Worm (Caenorhabditis elegans) whole organism, mixed stage, embryonic: Measurements from ENCODE around the gene jbts-14.

Experiments used
- M03D4.4 ChIP-seq: sonication (generic microtip); optimal IDR thresholded peaks from 2 replicates; lab custom pipeline; 2017; ENCODE audit warnings: mild to moderate bottlenecking, missing genetic modification characterization, missing compliant biosample characterization
- bed-3 ChIP-seq: fragments of 200-800 bp; sonication (Bioruptor generic); optimal IDR thresholded peaks from 3 replicates; lab custom pipeline; 2018; ENCODE audit warnings: mild to moderate bottlenecking, missing genetic modification characterization, moderate library complexity, missing compliant biosample characterization
- blmp-1 ChIP-seq: fragments of 150-350 bp; optimal IDR thresholded peaks from 2 replicates; lab custom pipeline; 2014; ENCODE audit warnings: missing biosample characterization, missing genetic modification characterization
- ceh-39 ChIP-seq: fragments of 150-350 bp; optimal IDR thresholded peaks from 2 replicates; lab custom pipeline; 2014; ENCODE audit warnings: missing biosample characterization, missing genetic modification characterization
- ceh-43 ChIP-seq: fragments of 200-800 bp; sonication (Bioruptor generic); optimal IDR thresholded peaks from 2 replicates; lab custom pipeline; 2018; ENCODE audit warnings: mild to moderate bottlenecking, missing genetic modification characterization, moderate library complexity, missing compliant biosample characterization
- ceh-83 ChIP-seq: fragments of 200-800 bp; sonication (Bioruptor generic); optimal IDR thresholded peaks from 2 replicates; lab custom pipeline; 2018; ENCODE audit warnings: mild to moderate bottlenecking, missing genetic modification characterization, missing compliant biosample characterization
- ces-1 ChIP-seq: fragments of 150-350 bp; optimal IDR thresholded peaks from 2 replicates; lab custom pipeline; 2014; ENCODE audit warnings: missing biosample characterization, missing genetic modification reagents, missing genetic modification characterization
- cnd-1 ChIP-seq: fragments of 200-800 bp; sonication (Bioruptor generic); optimal IDR thresholded peaks from 2 replicates; lab custom pipeline; 2018; ENCODE audit warnings: mild to moderate bottlenecking, missing genetic modification characterization, missing compliant biosample characterization
- drap-1 ChIP-seq: fragments of 200-800 bp; sonication (Bioruptor generic); optimal IDR thresholded peaks from 3 replicates; lab custom pipeline; 2018; ENCODE audit warnings: mild to moderate bottlenecking, missing genetic modification characterization, missing compliant biosample characterization
- elt-1 ChIP-seq: sonication (generic microtip); optimal IDR thresholded peaks from 2 replicates; lab custom pipeline; 2017; ENCODE audit warnings: missing genetic modification characterization, mild to moderate bottlenecking, missing compliant biosample characterization, antibody characterized with exemption, moderate library complexity, borderline replicate concordance; ENCODE audit not compliant: insufficient read depth
- elt-3 ChIP-seq: fragments of 150-350 bp; optimal IDR thresholded peaks from 2 replicates; lab custom pipeline; 2014; ENCODE audit warnings: missing biosample characterization, missing genetic modification characterization
- flh-1 ChIP-seq: fragments of 200-800 bp; sonication (Bioruptor generic); optimal IDR thresholded peaks from 2 replicates; lab custom pipeline; 2018; ENCODE audit warnings: mild to moderate bottlenecking, missing genetic modification characterization, moderate library complexity, missing compliant biosample characterization
- ham-2 ChIP-seq: fragments of 200-800 bp; sonication (Bioruptor generic); optimal IDR thresholded peaks from 2 replicates; lab custom pipeline; 2018; ENCODE audit warnings: mild to moderate bottlenecking, missing genetic modification characterization, missing compliant biosample characterization
- hlh-1 ChIP-seq: fragments of 150-350 bp; optimal IDR thresholded peaks from 2 replicates; lab custom pipeline; 2014; ENCODE audit warnings: missing biosample characterization, missing genetic modification reagents, missing genetic modification characterization
- lin-13 ChIP-seq: fragments of 150-350 bp; optimal IDR thresholded peaks from 2 replicates; lab custom pipeline; 2014; ENCODE audit warnings: missing biosample characterization, missing genetic modification characterization
- lin-32 ChIP-seq: fragments of 200-800 bp; sonication (Bioruptor generic); optimal IDR thresholded peaks from 2 replicates; lab custom pipeline; 2018; ENCODE audit warnings: mild to moderate bottlenecking, missing genetic modification characterization, missing compliant biosample characterization
- lsy-2 ChIP-seq: fragments of 150-350 bp; optimal IDR thresholded peaks from 2 replicates; lab custom pipeline; 2014; ENCODE audit warnings: missing biosample characterization, missing genetic modification characterization
- mls-2 ChIP-seq: sonication (generic microtip); optimal IDR thresholded peaks from 2 replicates; lab custom pipeline; 2016; ENCODE audit warnings: mild to moderate bottlenecking, missing genetic modification characterization, moderate library complexity, missing compliant biosample characterization
- nhr-12 ChIP-seq: fragments of 150-350 bp; optimal IDR thresholded peaks from 2 replicates; lab custom pipeline; 2014; ENCODE audit warnings: missing biosample characterization, missing genetic modification characterization
- nhr-237 ChIP-seq: fragments of 150-350 bp; optimal IDR thresholded peaks from 2 replicates; lab custom pipeline; 2014; ENCODE audit warnings: missing biosample characterization, missing genetic modification characterization
- nhr-28 ChIP-seq: fragments of 150-350 bp; optimal IDR thresholded peaks from 2 replicates; lab custom pipeline; 2014; ENCODE audit warnings: missing biosample characterization, missing genetic modification characterization
- nhr-76 ChIP-seq: sonication (generic microtip); optimal IDR thresholded peaks from 2 replicates; lab custom pipeline; 2017; ENCODE audit warnings: missing biosample characterization, missing genetic modification characterization
- pha-4 ChIP-seq: fragments of 150-350 bp; optimal IDR thresholded peaks from 2 replicates; lab custom pipeline; 2018; ENCODE audit warnings: missing biosample characterization, missing genetic modification reagents, missing genetic modification characterization
- sem-2 ChIP-seq: fragments of 200-800 bp; sonication (Bioruptor generic); optimal IDR thresholded peaks from 2 replicates; lab custom pipeline; 2018; ENCODE audit warnings: mild to moderate bottlenecking, missing genetic modification characterization, missing compliant biosample characterization
- snpc-4 ChIP-seq: fragments of 150-350 bp; optimal IDR thresholded peaks from 2 replicates; lab custom pipeline; 2014; ENCODE audit warnings: missing biosample characterization, missing genetic modification characterization
- sptf-1 ChIP-seq: sonication (generic microtip); optimal IDR thresholded peaks from 2 replicates; lab custom pipeline; 2017; ENCODE audit warnings: mild to moderate bottlenecking, missing genetic modification characterization, moderate library complexity, missing compliant biosample characterization
- tbx-8 ChIP-seq: fragments of 200-800 bp; sonication (Bioruptor generic); optimal IDR thresholded peaks from 2 replicates; lab custom pipeline; 2018; ENCODE audit warnings: mild to moderate bottlenecking, missing genetic modification characterization, moderate library complexity, missing compliant biosample characterization
- unc-120 ChIP-seq: sonication (generic microtip); optimal IDR thresholded peaks from 2 replicates; lab custom pipeline; 2017; ENCODE audit warnings: missing genetic modification characterization, missing compliant biosample characterization; ENCODE audit not compliant: poor library complexity, severe bottlenecking
- unc-39 ChIP-seq: fragments of 150-350 bp; optimal IDR thresholded peaks from 2 replicates; lab custom pipeline; 2014; ENCODE audit warnings: missing biosample characterization, missing genetic modification characterization
- unc-62 ChIP-seq: fragments of 150-350 bp; optimal IDR thresholded peaks from 2 replicates; lab custom pipeline; 2014; ENCODE audit warnings: missing biosample characterization, missing genetic modification reagents, missing genetic modification characterization
- zip-8 ChIP-seq: fragments of 150-350 bp; optimal IDR thresholded peaks from 2 replicates; lab custom pipeline; 2014; ENCODE audit warnings: missing biosample characterization, missing genetic modification characterization
- ztf-11 ChIP-seq: fragments of 150-350 bp; optimal IDR thresholded peaks from 2 replicates; lab custom pipeline; 2014; ENCODE audit warnings: missing biosample characterization, missing genetic modification characterization

Gene jbts-14

ce11 chrX:8681600-8681999 is 22.5 kb upstream of the jbts-14 start, which contains the start of gene K09E2.1:
K09E2.1 (plus strand) TSS chrX:8681900.
- TF ChIP-seq M03D4.4 (tag; lab: Kevin White, UChicago) (no peak), elt-1 (tag; lab: Kevin White, UChicago) (no peak), ceh-83 (no peak), mls-2 (tag; lab: Kevin White, UChicago) (no peak), pha-4 (tag; lab: Kevin White, UChicago) (no peak), hlh-1 (tag; lab: Kevin White, UChicago) (no peak), bed-3 (GFP tag; lab: Kevin White, UChicago) (no peak), ceh-39 (tag; lab: Kevin White, UChicago) (no peak), unc-39 (tag; lab: Kevin White, UChicago) (no peak), unc-62 (GFP tag; lab: Kevin White, UChicago) (no peak), sptf-1 (no peak), drap-1 (GFP tag; lab: Kevin White, UChicago) (no peak), nhr-237 (tag; lab: Kevin White, UChicago) (no peak), sem-2 (no peak)
- TF ChIP-seq, all 35 proteins: peak for 0

- no peak for TF ChIP-seq elt-3 (tag; lab: Kevin White, UChicago)
- TF ChIP-seq cnd-1 (tag; lab: Kevin White, UChicago), result no peak
- TF ChIP-seq, all 35 proteins: peak for 0
These were observed 6.6 kb upstream of the jbts-14 start, which contains the start of gene frpr-8 for ce11 chrX:8697517-8697916. frpr-8 (plus strand) TSS chrX:8697817.

DNA sequence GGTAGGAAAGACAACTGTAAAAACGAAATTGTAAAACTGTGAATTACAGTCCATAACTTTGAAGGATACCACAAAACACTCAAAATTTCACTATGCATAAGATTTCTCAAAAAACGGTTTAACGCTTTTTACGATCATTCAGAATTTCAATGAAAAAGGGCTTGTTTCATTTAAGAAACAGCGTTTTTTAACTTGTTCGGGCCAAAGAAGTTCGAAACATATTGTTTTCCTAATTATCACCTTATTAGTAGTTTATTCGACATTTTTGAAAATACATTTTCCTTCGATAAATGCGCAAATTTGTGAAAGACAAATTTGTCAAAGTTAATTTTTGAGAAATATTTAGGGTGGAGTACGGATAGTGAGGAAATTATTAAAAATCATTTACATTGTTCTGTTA is 724 bp downstream of the jbts-14 start:
- no peak for TF ChIP-seq nhr-12
- TF ChIP-seq bed-3 (GFP tag; lab: Kevin White, UChicago), result no peak
- no peak for TF ChIP-seq unc-120 (tag; lab: Kevin White, UChicago)
- TF ChIP-seq nhr-28 (tag; lab: Kevin White, UChicago), result no peak
- TF ChIP-seq ceh-43 (GFP tag; lab: Kevin White, UChicago), result no peak
- no peak for TF ChIP-seq mls-2 (tag; lab: Kevin White, UChicago)
- no peak for TF ChIP-seq lin-32 (GFP tag; lab: Kevin White, UChicago)
- no peak for TF ChIP-seq sem-2

DNA sequence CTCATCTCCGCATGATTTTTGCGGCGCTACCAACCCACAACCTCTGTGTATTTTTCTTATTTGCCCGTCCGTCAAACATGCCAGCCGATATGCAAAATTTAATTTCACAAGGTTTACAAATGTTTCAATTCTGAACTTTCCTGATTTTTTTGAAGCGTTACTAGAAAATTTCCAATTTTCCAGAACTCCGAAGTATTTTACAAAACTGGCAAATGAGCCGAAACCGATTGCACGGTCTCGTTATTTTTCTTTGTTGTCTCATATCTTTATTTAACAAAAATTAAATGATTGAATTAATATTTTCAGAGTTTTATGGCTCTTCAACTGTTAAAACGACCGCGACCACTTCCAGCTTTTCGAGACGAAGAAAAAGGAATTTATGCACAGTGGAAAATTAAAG is 3.9 kb downstream of the jbts-14 start, which contains the start of gene F53A9.3:
TSS of gene F53A9.3 (plus strand) at position 301 of the 400 bp plus-strand sequence.
- no peak for TF ChIP-seq unc-39 (tag; lab: Kevin White, UChicago)
- no peak for TF ChIP-seq lin-32 (GFP tag; lab: Kevin White, UChicago)
- TF ChIP-seq ham-2 (GFP tag; lab: Kevin White, UChicago), result no peak
- no peak for TF ChIP-seq unc-120 (tag; lab: Kevin White, UChicago)
- no peak for TF ChIP-seq lsy-2 (tag; lab: Kevin White, UChicago)
- TF ChIP-seq mls-2 (tag; lab: Kevin White, UChicago), result no peak
- TF ChIP-seq lin-13 (tag; lab: Kevin White, UChicago), result no peak
- TF ChIP-seq drap-1 (GFP tag; lab: Kevin White, UChicago), result no peak
- no peak for TF ChIP-seq sem-2
- TF ChIP-seq flh-1, result no peak
- no peak for TF ChIP-seq nhr-28 (tag; lab: Kevin White, UChicago)
- no peak for TF ChIP-seq elt-3 (tag; lab: Kevin White, UChicago)
- TF ChIP-seq M03D4.4 (tag; lab: Kevin White, UChicago), result no peak
- TF ChIP-seq ztf-11 (tag; lab: Kevin White, UChicago), result no peak
- no peak for TF ChIP-seq pha-4 (tag; lab: Kevin White, UChicago)
- TF ChIP-seq, all 35 proteins: peak for 0

- TF ChIP-seq snpc-4 (no peak), zip-8 (peak; percentile 9), cnd-1 (tag; lab: Kevin White, UChicago) (no peak), blmp-1 (tag; lab: Kevin White, UChicago) (no peak)
These were observed 5.3 kb downstream of the jbts-14 start, which contains the start of gene kreg-1 for ce11 chrX:8709424-8709823. kreg-1 (plus strand) TSS chrX:8709764.

DNA sequence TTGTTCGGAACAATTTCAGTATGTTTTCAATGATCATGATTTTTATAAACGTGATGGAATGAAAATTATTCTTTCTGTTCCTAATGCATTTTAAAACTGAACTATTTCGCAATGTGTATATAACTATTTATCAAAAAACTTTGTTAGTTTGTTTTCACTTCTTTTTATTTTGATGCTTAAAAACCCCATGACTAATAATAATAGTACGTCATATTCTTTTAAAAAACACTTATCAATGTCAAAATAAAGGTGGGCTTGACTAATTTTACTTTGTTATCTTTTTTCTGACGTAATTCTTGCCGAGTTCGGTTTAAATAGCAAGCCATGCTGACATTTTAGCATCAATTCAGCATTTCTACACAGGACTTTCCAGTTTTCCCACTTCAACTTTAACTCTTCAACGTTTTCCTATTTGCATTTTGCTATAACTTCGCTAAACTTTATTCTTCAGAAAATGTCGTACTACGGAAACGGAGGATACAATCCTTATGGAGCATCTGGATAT is 7.1 kb downstream of the jbts-14 start, which contains the start of gene F53A9.1:
TSS of gene F53A9.1 (plus strand) at position 455 of the 505 bp plus-strand sequence.
- TF ChIP-seq tbx-8 (no peak), nhr-12 (no peak), unc-120 (tag; lab: Kevin White, UChicago) (no peak), elt-1 (tag; lab: Kevin White, UChicago) (no peak), bed-3 (GFP tag; lab: Kevin White, UChicago) (no peak), nhr-76 (no peak), ces-1 (GFP tag; lab: Kevin White, UChicago) (no peak), cnd-1 (tag; lab: Kevin White, UChicago) (no peak), sem-2 (no peak), pha-4 (tag; lab: Kevin White, UChicago) (no peak), ceh-39 (tag; lab: Kevin White, UChicago) (no peak), lsy-2 (tag; lab: Kevin White, UChicago) (no peak), unc-62 (GFP tag; lab: Kevin White, UChicago) (no peak)
- TF ChIP-seq, all 35 proteins: peak for 0
